Fruit fly (Drosophila melanogaster) whole organism, adult: Measurements from ENCODE around the gene Jon99Ciii.

Experiments used
- CG11617 ChIP-seq: fragments of 200-800 bp; sonication (Bioruptor generic); optimal IDR thresholded peaks from 2 replicates; lab custom pipeline; 2017; ENCODE audit warnings: mild to moderate bottlenecking, missing biosample characterization, missing genetic modification reagents, missing genetic modification characterization
- CG12768 ChIP-seq: fragments of 200-800 bp; sonication (Bioruptor generic); optimal IDR thresholded peaks from 2 replicates; lab custom pipeline; 2017; ENCODE audit warnings: missing biosample characterization, missing genetic modification characterization, mild to moderate bottlenecking, moderate library complexity, missing genetic modification reagents
- CG14711 ChIP-seq: fragments of 200-800 bp; sonication (Bioruptor generic); optimal IDR thresholded peaks from 2 replicates; lab custom pipeline; 2018; ENCODE audit warnings: missing biosample characterization, mild to moderate bottlenecking, missing genetic modification characterization, moderate library complexity
- CG1620 ChIP-seq: fragments of 200-800 bp; sonication (Bioruptor generic); optimal IDR thresholded peaks from 2 replicates; lab custom pipeline; 2016; ENCODE audit warnings: missing biosample characterization, missing genetic modification characterization
- CG33017 ChIP-seq: fragments of 200-800 bp; sonication (Bioruptor generic); optimal IDR thresholded peaks from 2 replicates; lab custom pipeline; 2018; ENCODE audit warnings: missing biosample characterization, mild to moderate bottlenecking, missing genetic modification characterization, moderate library complexity
- Crg-1 ChIP-seq: fragments of 200-800 bp; sonication (Bioruptor generic); optimal IDR thresholded peaks from 2 replicates; lab custom pipeline; 2016; ENCODE audit warnings: missing biosample characterization, missing genetic modification characterization
- Hr96 ChIP-seq: fragments of 200-800 bp; sonication (Bioruptor generic); optimal IDR thresholded peaks from 2 replicates; lab custom pipeline; 2016; ENCODE audit warnings: missing biosample characterization, missing genetic modification characterization
- Mnt ChIP-seq: fragments of 200-800 bp; sonication (Bioruptor generic); optimal IDR thresholded peaks from 2 replicates; lab custom pipeline; 2016; ENCODE audit warnings: missing biosample characterization, mild to moderate bottlenecking, missing genetic modification characterization
- bab1 ChIP-seq: fragments of 200-800 bp; sonication (Bioruptor generic); optimal IDR thresholded peaks from 3 replicates; lab custom pipeline; 2019; ENCODE audit warnings: missing biosample characterization, mild to moderate bottlenecking, missing genetic modification characterization, moderate library complexity
- cic ChIP-seq: fragments of 200-800 bp; sonication (Bioruptor generic); optimal IDR thresholded peaks from 2 replicates; lab custom pipeline; 2017; ENCODE audit warnings: missing biosample characterization, mild to moderate bottlenecking, missing genetic modification characterization, moderate library complexity
- cnc ChIP-seq, 2 experiments: fragments of >200 bp; optimal IDR thresholded peaks; 2 replicates each; lab custom pipeline; 2017
- pad ChIP-seq: fragments of 200-800 bp; sonication (Bioruptor generic); optimal IDR thresholded peaks from 3 replicates; lab custom pipeline; 2017; ENCODE audit warnings: missing biosample characterization, missing genetic modification characterization, mild to moderate bottlenecking, moderate library complexity, missing genetic modification reagents

- TF ChIP-seq pad (GFP tag; lab: Kevin White, UChicago) (no peak), bab1 (GFP tag; lab: Kevin White, UChicago) (no peak), Hr96 (no peak), CG12768 (no peak), Mnt (GFP tag; lab: Kevin White, UChicago) (no peak), CG33017 (no peak), CG1620 (GFP tag; lab: Kevin White, UChicago) (no peak), cnc (optimal IDR thresholded peaks at IDR 0.05; lab: Kevin White, UChicago) (no peak), Crg-1 (GFP tag; lab: Kevin White, UChicago) (no peak), cic (GFP tag; lab: Kevin White, UChicago) (no peak), CG11617 (GFP tag; lab: Kevin White, UChicago) (no peak), CG14711 (no peak)
Observed at dm6 chr3R:29969347-29969746, 47.3 kb downstream of the Jon99Ciii start, which contains the start of gene TkR99D.
